Fruit fly (Drosophila melanogaster): ENCODE data around the gene CG6040.

CG6040 gene

DNA sequence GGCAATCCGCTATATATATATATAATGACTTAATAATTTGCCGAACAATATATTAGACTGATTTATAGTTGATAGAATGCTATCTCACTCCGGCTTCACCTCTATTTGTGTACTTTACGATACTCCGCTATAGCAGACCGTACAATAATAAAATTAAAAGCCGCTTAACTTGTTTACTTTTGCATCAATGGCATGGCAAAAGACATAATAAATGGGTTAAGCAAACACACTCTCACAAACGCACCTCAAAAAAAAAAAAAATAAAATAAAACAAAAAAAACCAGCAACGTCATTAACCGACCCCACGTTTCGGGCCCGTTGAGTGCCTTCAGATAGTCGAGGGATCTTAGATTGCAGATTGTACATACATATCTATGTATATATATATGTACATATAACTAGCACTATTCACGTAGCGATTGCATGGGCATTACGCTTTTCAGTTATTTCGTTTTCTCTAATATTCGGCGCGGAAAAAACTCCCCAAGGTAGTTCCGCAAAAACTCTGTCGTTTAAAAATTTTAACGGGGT lies 28.8 kb upstream of the CG6040 start:
- TF ChIP-seq CG4496 (GFP tag; IDR thresholded peaks at IDR 0.05) (no peak), fd96Ca (GFP tag; IDR thresholded peaks at IDR 0.05) (peak; percentile 55; the same call in 2 of the 3 replicates)

- peak; percentile 34 for TF ChIP-seq CG17806 (tag; optimal IDR thresholded peaks at IDR 0.05)
- no peak for TF ChIP-seq CG32121 (GFP tag; IDR thresholded peaks at IDR 0.05)
- peak; percentile 28 for TF ChIP-seq CG15710 (tag; optimal IDR thresholded peaks at IDR 0.05)
- peak; percentile 54 for TF ChIP-seq CG14655 (GFP tag; optimal IDR thresholded peaks at IDR 0.05)
- no peak for TF ChIP-seq Pif1B (GFP tag; optimal IDR thresholded peaks at IDR 0.05)
- peak; percentile 41 for TF ChIP-seq CG9948 (tag; optimal IDR thresholded peaks at IDR 0.05)
- peak; percentile 35 for TF ChIP-seq CG34367 (tag; optimal IDR thresholded peaks at IDR 0.05)
- no peak for TF ChIP-seq Ets98B (GFP tag; IDR thresholded peaks at IDR 0.05)
- no peak for TF ChIP-seq D1 (tag; optimal IDR thresholded peaks at IDR 0.05)
- peak; percentile 8 for TF ChIP-seq CG8159 (tag; optimal IDR thresholded peaks at IDR 0.05)
- TF ChIP-seq CG4496 (GFP tag; IDR thresholded peaks at IDR 0.05) = 0 out of 3 replicates have a peak, but pooled peaks have one; percentile 43
- TF ChIP-seq CG13204 (GFP tag; optimal IDR thresholded peaks at IDR 0.05) = no peak
- TF ChIP-seq CG8301 (tag; optimal IDR thresholded peaks at IDR 0.05) = peak; percentile 24
Observed at dm6 chr3R:19069740-19070139, 27.0 kb upstream of the CG6040 start.

DNA sequence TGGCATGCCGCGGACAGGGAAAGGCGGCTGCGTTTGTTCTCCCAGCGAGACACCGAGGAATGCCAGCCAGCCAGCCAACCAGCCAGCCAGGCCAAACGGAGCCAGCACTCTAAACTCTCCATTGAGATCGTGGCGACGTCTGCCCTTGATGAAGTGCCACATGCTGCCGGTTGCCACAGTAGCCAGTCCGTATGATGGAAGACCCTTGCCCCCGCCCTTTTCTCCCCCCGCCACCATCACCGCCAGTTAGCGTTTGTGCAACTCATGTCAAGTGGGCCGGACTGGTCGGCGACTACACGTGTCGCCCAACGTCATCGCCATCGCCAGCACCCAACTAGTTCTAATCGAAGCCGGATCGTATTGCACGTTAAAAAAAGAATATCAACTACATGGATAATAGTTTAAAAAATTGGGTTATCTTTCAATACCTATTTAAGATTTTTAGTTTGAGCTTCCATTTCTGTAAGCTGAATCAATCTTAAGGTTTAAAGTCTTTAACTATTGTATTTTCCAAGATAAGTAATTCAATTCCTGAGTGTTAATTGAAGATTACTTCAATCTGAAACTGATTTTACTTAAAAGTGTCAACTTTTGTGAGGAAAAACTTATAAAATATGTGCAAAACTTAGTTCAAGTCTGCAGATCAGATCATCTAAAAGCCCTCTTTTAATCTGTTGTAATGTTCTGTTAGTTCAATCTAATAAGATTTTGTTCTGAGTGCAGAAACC lies 26.4 kb upstream of the CG6040 start:
- TF ChIP-seq CG34367 (tag; optimal IDR thresholded peaks at IDR 0.05) (peak; percentile 37), CG8301 (tag; optimal IDR thresholded peaks at IDR 0.05) (peak; percentile 69), CG15710 (tag; optimal IDR thresholded peaks at IDR 0.05) (peak; percentile 45), CG9948 (tag; optimal IDR thresholded peaks at IDR 0.05) (peak; percentile 60), CG8159 (tag; optimal IDR thresholded peaks at IDR 0.05) (peak; percentile 57), CG13204 (GFP tag; optimal IDR thresholded peaks at IDR 0.05) (no peak), EcR (GFP tag; optimal IDR thresholded peaks at IDR 0.05) (no peak), Pif1A (GFP tag; optimal IDR thresholded peaks at IDR 0.05) (peak; percentile 21), CG17806 (tag; optimal IDR thresholded peaks at IDR 0.05) (peak; percentile 40), CG32121 (GFP tag; IDR thresholded peaks at IDR 0.05) (no peak), CG4496 (GFP tag; IDR thresholded peaks at IDR 0.05) (no peak), gl (tag; optimal IDR thresholded peaks at IDR 0.05) (no peak), D1 (tag; optimal IDR thresholded peaks at IDR 0.05) (peak; percentile 7), CG14655 (GFP tag; optimal IDR thresholded peaks at IDR 0.05) (peak; percentile 80), rn (GFP tag; IDR thresholded peaks at IDR 0.05) (no peak)

DNA sequence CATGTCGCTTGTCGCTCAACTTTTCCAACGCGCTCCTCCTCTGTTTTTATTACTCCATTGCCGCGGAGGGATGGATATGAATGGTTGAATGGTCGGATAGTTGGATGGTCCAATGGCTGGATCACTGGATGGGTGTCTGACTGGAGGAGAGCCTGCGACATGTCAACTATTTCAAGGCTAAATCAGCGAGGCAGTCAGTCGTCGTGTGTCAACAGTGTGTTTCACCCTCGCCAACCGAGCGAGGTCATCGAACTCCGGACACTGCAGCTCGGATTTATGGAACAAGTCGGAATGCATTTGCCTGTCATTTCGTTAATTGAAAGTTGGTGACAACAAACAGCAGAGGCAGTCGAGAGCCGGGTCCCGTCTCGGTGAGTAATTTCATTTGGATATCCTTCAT lies 24.8 kb upstream of the CG6040 start:
- TF ChIP-seq Pif1B (GFP tag; optimal IDR thresholded peaks at IDR 0.05) (no peak), EcR (GFP tag; optimal IDR thresholded peaks at IDR 0.05) (peak; percentile 96), CG34367 (tag; optimal IDR thresholded peaks at IDR 0.05) (no peak), rn (GFP tag; IDR thresholded peaks at IDR 0.05) (no peak)

DNA sequence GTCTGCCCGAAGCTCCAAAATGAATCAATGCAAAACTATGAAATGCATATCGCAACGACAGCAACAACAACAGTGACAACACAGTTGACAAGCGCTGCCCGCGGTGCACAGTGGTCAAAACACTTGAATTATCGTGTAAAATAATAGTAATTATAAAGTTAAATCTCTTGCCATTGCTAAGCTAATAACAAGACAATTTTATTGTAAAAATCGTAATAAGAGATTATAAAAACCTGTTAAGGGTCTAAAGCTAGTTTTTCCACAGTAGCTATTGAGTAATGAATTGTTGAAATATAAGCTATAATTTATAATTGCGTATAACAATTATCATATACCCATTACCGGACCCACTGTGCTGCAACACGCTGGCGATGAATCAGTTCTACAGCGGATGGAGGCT lies 23.8 kb upstream of the CG6040 start:
- TF ChIP-seq CG34367 (tag; optimal IDR thresholded peaks at IDR 0.05) (peak; percentile 87), CG4496 (GFP tag; IDR thresholded peaks at IDR 0.05) (peak; percentile 93), CG17806 (tag; optimal IDR thresholded peaks at IDR 0.05) (peak; percentile 92), CG15710 (tag; optimal IDR thresholded peaks at IDR 0.05) (peak; percentile 91), EcR (GFP tag; optimal IDR thresholded peaks at IDR 0.05) (no peak), Ets98B (GFP tag; IDR thresholded peaks at IDR 0.05) (peak; percentile 87), Pif1A (GFP tag; optimal IDR thresholded peaks at IDR 0.05) (peak; percentile 93), CG13204 (GFP tag; optimal IDR thresholded peaks at IDR 0.05) (peak; percentile 90), CG10348 (GFP tag; IDR thresholded peaks at IDR 0.05) (peak; percentile 61; the same call in 1 of the 2 replicates), CG32121 (GFP tag; IDR thresholded peaks at IDR 0.05) (peak; percentile 92), CG8301 (tag; optimal IDR thresholded peaks at IDR 0.05) (peak; percentile 88), CG8159 (tag; optimal IDR thresholded peaks at IDR 0.05) (peak; percentile 94), Pif1B (GFP tag; optimal IDR thresholded peaks at IDR 0.05) (peak; percentile 88), D1 (tag; optimal IDR thresholded peaks at IDR 0.05) (peak; percentile 88), CG14655 (GFP tag; optimal IDR thresholded peaks at IDR 0.05) (peak; percentile 91), rn (GFP tag; IDR thresholded peaks at IDR 0.05) (peak; percentile 60), CG12605 (GFP tag; IDR thresholded peaks at IDR 0.05) (peak; percentile 85), gl (tag; optimal IDR thresholded peaks at IDR 0.05) (peak; percentile 84), Snoo (tag; optimal IDR thresholded peaks at IDR 0.05) (peak; percentile 60), CG9948 (tag; optimal IDR thresholded peaks at IDR 0.05) (peak; percentile 90), fd96Ca (GFP tag; IDR thresholded peaks at IDR 0.05) (peak; percentile 81; the same call in 2 of the 3 replicates)

dm6 chr3R:19074207-19074606 lies 22.6 kb upstream of the CG6040 start:
- TF ChIP-seq CG8301 (tag; optimal IDR thresholded peaks at IDR 0.05) (peak; percentile 76), Pif1B (GFP tag; optimal IDR thresholded peaks at IDR 0.05) (peak; percentile 71), gl (tag; optimal IDR thresholded peaks at IDR 0.05) (peak; percentile 13), EcR (GFP tag; optimal IDR thresholded peaks at IDR 0.05) (no peak), Snoo (tag; optimal IDR thresholded peaks at IDR 0.05) (peak; percentile 7), CG12605 (GFP tag; IDR thresholded peaks at IDR 0.05) (peak; percentile 67), CG9948 (tag; optimal IDR thresholded peaks at IDR 0.05) (peak; percentile 58), Pif1A (GFP tag; optimal IDR thresholded peaks at IDR 0.05) (peak; percentile 78), CG10348 (GFP tag; IDR thresholded peaks at IDR 0.05) (no peak), CG15710 (tag; optimal IDR thresholded peaks at IDR 0.05) (peak; percentile 40), rn (GFP tag; IDR thresholded peaks at IDR 0.05) (peak; percentile 46; the same call in 1 of the 2 replicates), fd96Ca (GFP tag; IDR thresholded peaks at IDR 0.05) (peak; percentile 88), CG17806 (tag; optimal IDR thresholded peaks at IDR 0.05) (peak; percentile 68), CG32121 (GFP tag; IDR thresholded peaks at IDR 0.05) (peak; percentile 62), D1 (tag; optimal IDR thresholded peaks at IDR 0.05) (no peak), CG13204 (GFP tag; optimal IDR thresholded peaks at IDR 0.05) (no peak), Ets98B (GFP tag; IDR thresholded peaks at IDR 0.05) (peak; percentile 79), CG14655 (GFP tag; optimal IDR thresholded peaks at IDR 0.05) (peak; percentile 85), CG34367 (tag; optimal IDR thresholded peaks at IDR 0.05) (peak; percentile 35), CG4496 (GFP tag; IDR thresholded peaks at IDR 0.05) (peak; percentile 91), CG8159 (tag; optimal IDR thresholded peaks at IDR 0.05) (peak; percentile 52)
